Fruit fly (Drosophila melanogaster) whole organism, embryonic: ENCODE results near the gene SoxN.

Source experiments
- Aef1 ChIP-seq: fragments of 200-800 bp; sonication (Bioruptor generic); IDR thresholded peaks from 3 replicates; pipeline ENCODE4 v1.3.6; 2022; ENCODE audit warnings: missing biosample characterization, missing genetic modification characterization
- Atf-2 ChIP-seq: fragments of 200-800 bp; sonication (Bioruptor generic); optimal IDR thresholded peaks from 2 replicates; lab custom pipeline; 2016; ENCODE audit warnings: missing biosample characterization, missing genetic modification characterization
- CG10274 ChIP-seq: fragments of 200-800 bp; sonication (Bioruptor generic); optimal IDR thresholded peaks from 3 replicates; lab custom pipeline; 2017; ENCODE audit warnings: missing biosample characterization, mild to moderate bottlenecking, missing genetic modification characterization
- CG10462 ChIP-seq: fragments of 200-800 bp; sonication (Bioruptor generic); optimal IDR thresholded peaks from 2 replicates; lab custom pipeline; 2016; ENCODE audit warnings: missing biosample characterization, missing genetic modification characterization
- CG11696 ChIP-seq: fragments of 200-800 bp; sonication (Bioruptor generic); IDR thresholded peaks from 2 replicates; pipeline ENCODE4 v1.3.6; 2022; ENCODE audit warnings: missing biosample characterization, missing genetic modification characterization
- CG12299 ChIP-seq: fragments of 200-800 bp; sonication (Bioruptor generic); optimal IDR thresholded peaks from 2 replicates; lab custom pipeline; 2018; ENCODE audit warnings: missing biosample characterization, mild to moderate bottlenecking, missing genetic modification characterization
- CG14667 ChIP-seq: fragments of 200-800 bp; sonication (Bioruptor generic); IDR thresholded peaks from 2 replicates; pipeline ENCODE4 v1.3.6; 2022; ENCODE audit warnings: missing biosample characterization, missing genetic modification characterization
- CG14965 ChIP-seq: fragments of 200-800 bp; sonication (Bioruptor generic); optimal IDR thresholded peaks from 2 replicates; lab custom pipeline; 2016; ENCODE audit warnings: missing biosample characterization, missing genetic modification characterization, borderline replicate concordance
- CG15479 ChIP-seq: fragments of 200-800 bp; sonication (Bioruptor generic); optimal IDR thresholded peaks from 3 replicates; lab custom pipeline; 2019; ENCODE audit warnings: missing biosample characterization, mild to moderate bottlenecking, missing genetic modification characterization, moderate library complexity
- CG17568 ChIP-seq: fragments of 200-800 bp; sonication (Bioruptor generic); optimal IDR thresholded peaks from 2 replicates; lab custom pipeline; 2018; ENCODE audit warnings: missing biosample characterization, mild to moderate bottlenecking, missing genetic modification characterization, moderate library complexity
- CG2875 ChIP-seq: fragments of 200-800 bp; sonication (Bioruptor generic); optimal IDR thresholded peaks from 2 replicates; lab custom pipeline; 2017; ENCODE audit warnings: missing biosample characterization, mild to moderate bottlenecking, missing genetic modification characterization, missing genetic modification reagents
- CG30020 ChIP-seq: fragments of 200-800 bp; optimal IDR thresholded peaks from 2 replicates; lab custom pipeline; 2019; ENCODE audit warnings: missing biosample characterization, mild to moderate bottlenecking, missing genetic modification characterization, moderate library complexity
- CG6765 ChIP-seq: fragments of 200-800 bp; sonication (Bioruptor generic); optimal IDR thresholded peaks from 3 replicates; lab custom pipeline; 2017; ENCODE audit warnings: missing biosample characterization, mild to moderate bottlenecking, missing genetic modification characterization
- CG7987 ChIP-seq: fragments of 200-800 bp; sonication (Bioruptor generic); optimal IDR thresholded peaks from 2 replicates; lab custom pipeline; 2018; ENCODE audit warnings: missing biosample characterization, mild to moderate bottlenecking, missing genetic modification characterization, moderate library complexity
- CG8388 ChIP-seq: fragments of 200-800 bp; sonication (Bioruptor generic); optimal IDR thresholded peaks from 2 replicates; lab custom pipeline; 2019; ENCODE audit warnings: missing biosample characterization, mild to moderate bottlenecking, missing genetic modification characterization, moderate library complexity
- CG8478 ChIP-seq: fragments of >200 bp; optimal IDR thresholded peaks from 2 replicates; lab custom pipeline; 2018
- CG8765 ChIP-seq: fragments of 200-800 bp; sonication (Bioruptor generic); IDR thresholded peaks from 2 replicates; pipeline ENCODE4 v1.3.6; 2022; ENCODE audit warnings: missing biosample characterization, missing genetic modification characterization
- CG9609 ChIP-seq: fragments of 200-800 bp; sonication (Bioruptor generic); optimal IDR thresholded peaks from 3 replicates; lab custom pipeline; 2016; ENCODE audit warnings: missing biosample characterization, missing genetic modification characterization
- E2f2 ChIP-seq: fragments of 200-800 bp; sonication (Bioruptor generic); IDR thresholded peaks from 2 replicates; pipeline ENCODE4 v1.3.6; 2022; ENCODE audit warnings: missing biosample characterization, missing genetic modification characterization
- Eip74EF ChIP-seq, 2 experiments: fragments of 200-800 bp in 1 of 2; fragments of >200 bp in 1 of 2; sonication (Bioruptor generic) in 1 of 2; optimal IDR thresholded peaks; 2 replicates each; lab custom pipeline; 2017 to 2019; ENCODE audit warnings: missing biosample characterization in 2 of 2, missing genetic modification characterization in 2 of 2, mild to moderate bottlenecking in 1 of 2, moderate library complexity in 1 of 2
- HLH3B ChIP-seq: fragments of 200-800 bp; sonication (Bioruptor generic); IDR thresholded peaks from 2 replicates; pipeline ENCODE4 v1.3.6; 2022; ENCODE audit warnings: missing biosample characterization, missing genetic modification characterization
- HmgD ChIP-seq: fragments of 200-800 bp; sonication (Bioruptor generic); optimal IDR thresholded peaks from 3 replicates; lab custom pipeline; 2016; ENCODE audit warnings: missing biosample characterization, missing genetic modification characterization
- Mad ChIP-seq: fragments of 200-800 bp; sonication (Bioruptor generic); optimal IDR thresholded peaks from 2 replicates; lab custom pipeline; 2016; ENCODE audit warnings: missing biosample characterization, missing genetic modification characterization
- Mrtf ChIP-seq: fragments of 200-800 bp; sonication (Bioruptor generic); IDR thresholded peaks from 3 replicates; pipeline ENCODE4 v1.3.6; 2022; ENCODE audit warnings: missing biosample characterization, missing genetic modification characterization
- NC2β ChIP-seq: fragments of 200-800 bp; sonication (Bioruptor generic); optimal IDR thresholded peaks from 2 replicates; lab custom pipeline; 2016; ENCODE audit warnings: missing biosample characterization, missing genetic modification characterization
- NK7.1 ChIP-seq: fragments of 200-800 bp; sonication (Bioruptor generic); optimal IDR thresholded peaks from 3 replicates; lab custom pipeline; 2016; ENCODE audit warnings: missing biosample characterization, missing genetic modification characterization
- Neu2 ChIP-seq: fragments of 200-800 bp; sonication (Bioruptor generic); optimal IDR thresholded peaks from 3 replicates; lab custom pipeline; 2016; ENCODE audit warnings: missing biosample characterization, missing genetic modification characterization, borderline replicate concordance
- Nf-YB ChIP-seq: fragments of 200-800 bp; sonication (Bioruptor generic); optimal IDR thresholded peaks from 3 replicates; lab custom pipeline; 2019; ENCODE audit warnings: missing biosample characterization, mild to moderate bottlenecking, missing genetic modification characterization, moderate library complexity
- NfI ChIP-seq: fragments of 200-800 bp; sonication (Bioruptor generic); optimal IDR thresholded peaks from 3 replicates; lab custom pipeline; 2018; ENCODE audit warnings: missing biosample characterization, mild to moderate bottlenecking, missing genetic modification characterization, moderate library complexity
- Rx ChIP-seq: fragments of 200-800 bp; sonication (Bioruptor generic); IDR thresholded peaks from 2 replicates; pipeline ENCODE4 v1.3.6; 2022; ENCODE audit warnings: missing biosample characterization, missing genetic modification characterization
- Six4 ChIP-seq: fragments of 200-800 bp; sonication (Bioruptor generic); optimal IDR thresholded peaks from 2 replicates; lab custom pipeline; 2016; ENCODE audit warnings: missing biosample characterization, missing genetic modification characterization
- Spps ChIP-seq: fragments of 200-800 bp; sonication (Bioruptor generic); optimal IDR thresholded peaks from 2 replicates; lab custom pipeline; 2018; ENCODE audit warnings: missing biosample characterization, mild to moderate bottlenecking, missing genetic modification characterization
- Sry-β ChIP-seq: fragments of 200-800 bp; sonication (Bioruptor generic); optimal IDR thresholded peaks from 2 replicates; lab custom pipeline; 2018; ENCODE audit warnings: missing biosample characterization, mild to moderate bottlenecking, missing genetic modification characterization, moderate library complexity
- TFAM ChIP-seq: fragments of 200-800 bp; sonication (Bioruptor generic); optimal IDR thresholded peaks from 2 replicates; lab custom pipeline; 2017; ENCODE audit warnings: missing biosample characterization, missing genetic modification characterization, inconsistent platforms
- ash1 ChIP-seq: fragments of 200-800 bp; sonication (Bioruptor generic); optimal IDR thresholded peaks from 2 replicates; lab custom pipeline; 2018; ENCODE audit warnings: missing biosample characterization, mild to moderate bottlenecking, missing genetic modification characterization
- bab2 ChIP-seq: fragments of 200-800 bp; sonication (Bioruptor generic); optimal IDR thresholded peaks from 2 replicates; lab custom pipeline; 2016; ENCODE audit warnings: missing biosample characterization, missing genetic modification characterization
- bigmax ChIP-seq: fragments of 200-800 bp; sonication (Bioruptor generic); optimal IDR thresholded peaks from 2 replicates; lab custom pipeline; 2018; ENCODE audit warnings: missing biosample characterization, mild to moderate bottlenecking, missing genetic modification characterization
- chif ChIP-seq, 2 experiments: fragments of 200-800 bp; sonication (Bioruptor generic); optimal IDR thresholded peaks; 3 replicates each; lab custom pipeline; 2016; ENCODE audit warnings: missing biosample characterization in 2 of 2, missing genetic modification characterization in 2 of 2
- exex ChIP-seq: fragments of 200-800 bp; sonication (Bioruptor generic); optimal IDR thresholded peaks from 4 replicates; lab custom pipeline; 2018; ENCODE audit warnings: missing biosample characterization, mild to moderate bottlenecking, missing genetic modification characterization, moderate library complexity
- fd102C ChIP-seq: fragments of 200-800 bp; sonication (Bioruptor generic); optimal IDR thresholded peaks from 2 replicates; lab custom pipeline; 2018; ENCODE audit warnings: missing biosample characterization, mild to moderate bottlenecking, missing genetic modification characterization, moderate library complexity
- gcm ChIP-seq: fragments of 200-800 bp; sonication (Bioruptor generic); optimal IDR thresholded peaks from 2 replicates; lab custom pipeline; 2019; ENCODE audit warnings: missing biosample characterization, mild to moderate bottlenecking, missing genetic modification characterization, moderate library complexity
- lilli ChIP-seq: fragments of 200-800 bp; sonication (Bioruptor generic); optimal IDR thresholded peaks from 3 replicates; lab custom pipeline; 2016; ENCODE audit warnings: missing biosample characterization, missing genetic modification characterization
- lola ChIP-seq, 3 experiments: fragments of >200 bp in 2 of 3; fragments of 200-800 bp in 1 of 3; sonication (Bioruptor generic) in 1 of 3; optimal IDR thresholded peaks; 2 replicates each; lab custom pipeline; 2017 to 2019; ENCODE audit warnings: missing biosample characterization in 3 of 3, missing genetic modification characterization in 3 of 3, mild to moderate bottlenecking in 1 of 3, moderate library complexity in 1 of 3
- nmo ChIP-seq: fragments of 200-800 bp; sonication (Bioruptor generic); optimal IDR thresholded peaks from 2 replicates; lab custom pipeline; 2018; ENCODE audit warnings: missing biosample characterization, mild to moderate bottlenecking, missing genetic modification characterization, moderate library complexity
- odd ChIP-seq: fragments of 200-800 bp; sonication (Bioruptor generic); optimal IDR thresholded peaks from 2 replicates; lab custom pipeline; 2017; ENCODE audit warnings: missing biosample characterization, mild to moderate bottlenecking, missing genetic modification characterization
- pum ChIP-seq: fragments of 200-800 bp; sonication (Bioruptor generic); optimal IDR thresholded peaks from 2 replicates; lab custom pipeline; 2016; ENCODE audit warnings: missing biosample characterization, missing genetic modification characterization
- ro ChIP-seq: fragments of 200-800 bp; sonication (Bioruptor generic); IDR thresholded peaks from 2 replicates; pipeline ENCODE4 v1.3.6; 2022; ENCODE audit warnings: missing biosample characterization, missing genetic modification characterization
- sc ChIP-seq, 3 experiments: fragments of >200 bp in 2 of 3; fragments of 200-800 bp in 1 of 3; sonication (Bioruptor generic) in 1 of 3; optimal IDR thresholded peaks; 2 replicates in 2 of 3; 3 replicates in 1 of 3; lab custom pipeline; 2017; ENCODE audit warnings: mild to moderate bottlenecking in 1 of 3, missing biosample characterization in 1 of 3, missing genetic modification characterization in 1 of 3, missing genetic modification reagents in 1 of 3
- seq ChIP-seq: fragments of 200-800 bp; sonication (Bioruptor generic); IDR thresholded peaks from 2 replicates; pipeline ENCODE4 v1.3.6; 2022; ENCODE audit warnings: missing biosample characterization, missing genetic modification characterization
- unpg ChIP-seq: fragments of 200-800 bp; sonication (Bioruptor generic); optimal IDR thresholded peaks from 3 replicates; lab custom pipeline; 2018; ENCODE audit warnings: missing biosample characterization, mild to moderate bottlenecking, missing genetic modification characterization, moderate library complexity

The SoxN gene

dm6 chr2L:8852235-8852634, 26.8 kb downstream of the SoxN start (continued):
- TF ChIP-seq Aef1 (GFP tag; lab: Robert Waterston, UW) (no peak), CG11696 (GFP tag; lab: Robert Waterston, UW) (no peak), NC2β (GFP tag; lab: Kevin White, UChicago) (peak; percentile 64), Rx (GFP tag; lab: Robert Waterston, UW) (no peak), Six4 (GFP tag; lab: Kevin White, UChicago) (peak; percentile 69), NfI (GFP tag; lab: Kevin White, UChicago) (no peak), CG8388 (peak; percentile 40), Nf-YB (peak; percentile 71), Mrtf (no peak), nmo (GFP tag; lab: Kevin White, UChicago) (peak; percentile 28), CG17568 (GFP tag; lab: Kevin White, UChicago) (peak; percentile 79), exex (tag; lab: Kevin White, UChicago) (peak; percentile 12), bab2 (peak; percentile 62), CG8765 (0 out of 2 replicates have a peak, but pooled peaks have one; percentile 17), unpg (peak; percentile 69), chif (GFP tag; optimal IDR thresholded peaks at IDR 0.05; lab: Kevin White, UChicago) (peak; percentile 35 to 53), ash1 (GFP tag; lab: Kevin White, UChicago) (peak; percentile 3), Neu2 (peak; percentile 30), CG6765 (GFP tag; lab: Kevin White, UChicago) (peak; percentile 64), HmgD (GFP tag; lab: Kevin White, UChicago) (no peak), CG14965 (GFP tag; lab: Kevin White, UChicago) (no peak), lola (GFP tag; optimal IDR thresholded peaks at IDR 0.05; lab: Kevin White, UChicago) (peak in 1 of 3 experiments; percentile 78), pum (GFP tag; lab: Kevin White, UChicago) (no peak), CG10462 (GFP tag; lab: Kevin White, UChicago) (peak; percentile 42), CG2875 (GFP tag; lab: Kevin White, UChicago) (peak; percentile 82), CG15479 (GFP tag; lab: Kevin White, UChicago) (peak; percentile 50), CG9609 (GFP tag; lab: Kevin White, UChicago) (peak; percentile 20), gcm (GFP tag; lab: Kevin White, UChicago) (peak; percentile 75), Spps (tag; lab: Kevin White, UChicago) (peak; percentile 77), E2f2 (GFP tag; lab: Robert Waterston, UW) (peak; percentile 27; the same call in 1 of the 2 replicates), Eip74EF (GFP tag; optimal IDR thresholded peaks at IDR 0.05; lab: Kevin White, UChicago) (peak in 1 of 2 experiments; percentile 7), NK7.1 (GFP tag; lab: Kevin White, UChicago) (peak; percentile 36), Mad (GFP tag; lab: Kevin White, UChicago) (no peak), CG10274 (peak; percentile 29), CG14667 (GFP tag; lab: Robert Waterston, UW) (no peak), Atf-2 (peak; percentile 11), TFAM (peak; percentile 41), CG30020 (tag; lab: Kevin White, UChicago) (peak; percentile 3), sc (optimal IDR thresholded peaks at IDR 0.05; lab: Kevin White, UChicago) (no peak), sc (GFP tag; optimal IDR thresholded peaks at IDR 0.05; lab: Kevin White, UChicago) (peak; percentile 65), fd102C (GFP tag; lab: Kevin White, UChicago) (peak; percentile 94), lilli (GFP tag; lab: Kevin White, UChicago) (no peak), CG7987 (GFP tag; lab: Kevin White, UChicago) (peak; percentile 71), CG8478 (lab: Kevin White, UChicago) (no peak), odd (GFP tag; lab: Kevin White, UChicago) (peak; percentile 90), HLH3B (GFP tag; lab: Robert Waterston, UW) (peak; percentile 47; the same call in 1 of the 2 replicates), seq (GFP tag; lab: Robert Waterston, UW) (peak; percentile 39; the same call in 1 of the 2 replicates), Sry-β (GFP tag; lab: Kevin White, UChicago) (peak; percentile 47), ro (GFP tag; lab: Robert Waterston, UW) (no peak), bigmax (no peak), CG12299 (peak; percentile 57)
